Worm (Caenorhabditis elegans): ENCODE measurements around the gene lgc-15.

ce11 chrX:12118340-12118739 is 4.2 kb downstream of the lgc-15 start, which contains the start of gene lgc-16:
- TF ChIP-seq W03F9.2 (tag; optimal IDR thresholded peaks at IDR 0.05) (no peak), him-1 (tag; optimal IDR thresholded peaks at IDR 0.05) (no peak)
